Worm (Caenorhabditis elegans) whole organism, young adult: ENCODE data around the gene W10G6.1.
A peak's percentile ranks its signal among the peaks of the same experiment; 100 is the strongest.
"Not testable (repeated sequence)": the region's sequence is repeated elsewhere in the genome, so short reads cannot be mapped to it uniquely, and the experiment has no call there.

Source experiments
- B0019.2 ChIP-seq: fragments of 200-800 bp; sonication (Bioruptor generic); conservative IDR thresholded peaks from 2 replicates; pipeline ENCODE4 v1.3.6; 2022; ENCODE audit warnings: missing genetic modification reagents, missing genetic modification characterization, missing compliant biosample characterization
- B0035.1 ChIP-seq: sonication (generic microtip); optimal IDR thresholded peaks from 2 replicates; lab custom pipeline; 2016; ENCODE audit warnings: missing genetic modification characterization, mild to moderate bottlenecking, missing compliant biosample characterization, missing genotype, missing genetic modification reagents
- C06A6.2 ChIP-seq: fragments of 200-800 bp; sonication (Bioruptor generic); conservative IDR thresholded peaks from 2 replicates; pipeline ENCODE4 v1.3.6; 2022; ENCODE audit warnings: missing genetic modification characterization, missing compliant biosample characterization
- C17E4.6 ChIP-seq: fragments of 200-800 bp; sonication (Bioruptor generic); IDR thresholded peaks from 2 replicates; pipeline ENCODE4 v1.3.6; 2022; ENCODE audit warnings: missing genetic modification reagents, missing genetic modification characterization, missing compliant biosample characterization
- D2030.7 ChIP-seq: fragments of 200-800 bp; sonication (Bioruptor generic); IDR thresholded peaks from 2 replicates; pipeline ENCODE4 v1.3.6; 2022; ENCODE audit warnings: missing genetic modification reagents, missing genetic modification characterization, missing compliant biosample characterization
- F22D6.2 ChIP-seq: sonication (generic microtip); optimal IDR thresholded peaks from 2 replicates; lab custom pipeline; 2016; ENCODE audit warnings: mild to moderate bottlenecking, missing genetic modification characterization, missing compliant biosample characterization
- F33H1.4 ChIP-seq: fragments of 200-800 bp; sonication (Bioruptor generic); IDR thresholded peaks from 2 replicates; pipeline ENCODE4 v1.3.6; 2022; ENCODE audit warnings: missing genetic modification reagents, missing genetic modification characterization, missing compliant biosample characterization
- F57A8.1 ChIP-seq: fragments of 200-800 bp; sonication (Bioruptor generic); optimal IDR thresholded peaks from 2 replicates; lab custom pipeline; 2018; ENCODE audit warnings: mild to moderate bottlenecking, missing genetic modification characterization, moderate library complexity, missing compliant biosample characterization
- Y53G8AR.9 ChIP-seq: fragments of 200-800 bp; sonication (Bioruptor generic); conservative IDR thresholded peaks from 2 replicates; pipeline ENCODE4 v1.3.6; 2022; ENCODE audit warnings: missing genetic modification reagents, missing genetic modification characterization, missing compliant biosample characterization
- Y95B8A.8 ChIP-seq: fragments of 200-800 bp; sonication (Bioruptor generic); IDR thresholded peaks from 2 replicates; pipeline ENCODE4 v1.3.6; 2022; ENCODE audit warnings: missing genetic modification reagents, missing genetic modification characterization, missing compliant biosample characterization
- aptf-2 ChIP-seq: fragments of 200-800 bp; sonication (Bioruptor generic); conservative IDR thresholded peaks from 2 replicates; pipeline ENCODE4 v1.3.6; 2022; ENCODE audit warnings: missing genetic modification reagents, missing genetic modification characterization, missing compliant biosample characterization
- athp-1 ChIP-seq: sonication (generic microtip); optimal IDR thresholded peaks from 2 replicates; lab custom pipeline; 2017; ENCODE audit warnings: mild to moderate bottlenecking, missing genetic modification characterization, missing compliant biosample characterization
- attf-3 ChIP-seq: fragments of 200-800 bp; sonication (Bioruptor generic); conservative IDR thresholded peaks from 2 replicates; pipeline ENCODE4 v1.3.6; 2022; ENCODE audit warnings: missing genetic modification reagents, missing genetic modification characterization, missing compliant biosample characterization
- attf-5 ChIP-seq: fragments of 200-800 bp; sonication (Bioruptor generic); optimal IDR thresholded peaks from 2 replicates; lab custom pipeline; 2018; ENCODE audit warnings: mild to moderate bottlenecking, missing genetic modification characterization, missing compliant biosample characterization
- attf-6 ChIP-seq: fragments of 200-800 bp; sonication (Bioruptor generic); IDR thresholded peaks from 2 replicates; pipeline ENCODE4 v1.3.6; 2022; ENCODE audit warnings: missing genetic modification reagents, missing genetic modification characterization, missing compliant biosample characterization
- ccch-3 ChIP-seq: fragments of 200-800 bp; sonication (Bioruptor generic); optimal IDR thresholded peaks from 2 replicates; lab custom pipeline; 2018; ENCODE audit warnings: mild to moderate bottlenecking, missing genetic modification characterization, missing compliant biosample characterization
- dox-1 ChIP-seq: fragments of 200-800 bp; sonication (Bioruptor generic); IDR thresholded peaks from 2 replicates; pipeline ENCODE4 v1.3.6; 2022; ENCODE audit warnings: missing genetic modification reagents, missing genetic modification characterization, missing compliant biosample characterization
- gei-17 ChIP-seq: fragments of 200-800 bp; sonication (Bioruptor generic); optimal IDR thresholded peaks from 2 replicates; lab custom pipeline; 2018; ENCODE audit warnings: mild to moderate bottlenecking, missing genetic modification characterization, missing compliant biosample characterization
- hmg-1.2 ChIP-seq: fragments of 200-800 bp; sonication (Bioruptor generic); IDR thresholded peaks from 2 replicates; pipeline ENCODE4 v1.3.6; 2022; ENCODE audit warnings: missing genetic modification reagents, missing genetic modification characterization, missing compliant biosample characterization
- hsf-1 ChIP-seq: fragments of 200-800 bp; sonication (Bioruptor generic); IDR thresholded peaks from 2 replicates; pipeline ENCODE4 v1.3.6; 2022; ENCODE audit warnings: missing genetic modification reagents, missing genetic modification characterization, missing compliant biosample characterization
- let-607 ChIP-seq, 2 experiments: fragments of 200-800 bp in 1 of 2; sonication (Bioruptor generic) in 1 of 2; sonication (generic microtip) in 1 of 2; optimal IDR thresholded peaks; 2 replicates each; lab custom pipeline; 2016 to 2018; ENCODE audit warnings: mild to moderate bottlenecking in 2 of 2, missing compliant biosample characterization in 2 of 2, missing genetic modification characterization in 2 of 2, moderate library complexity in 2 of 2, missing genotype in 1 of 2
- lin-35 ChIP-seq, 3 experiments: fragments of 150-350 bp in 2 of 3; sonication (generic microtip) in 1 of 3; optimal IDR thresholded peaks; 2 replicates each; lab custom pipeline; 2014 to 2018; ENCODE audit warnings: missing biosample characterization in 3 of 3, missing genetic modification characterization in 3 of 3, missing genetic modification reagents in 3 of 3
- lin-54 ChIP-seq: fragments of 200-800 bp; sonication (Bioruptor generic); optimal IDR thresholded peaks from 2 replicates; lab custom pipeline; 2018; ENCODE audit warnings: mild to moderate bottlenecking, missing genetic modification characterization, missing compliant biosample characterization
- mes-4 ChIP-seq: sonication (generic microtip); optimal IDR thresholded peaks from 2 replicates; lab custom pipeline; 2016; ENCODE audit warnings: missing genotype, missing genetic modification characterization, missing compliant biosample characterization
- nhr-27 ChIP-seq: fragments of 200-800 bp; sonication (Bioruptor generic); optimal IDR thresholded peaks from 2 replicates; lab custom pipeline; 2018; ENCODE audit warnings: mild to moderate bottlenecking, missing genetic modification characterization, moderate library complexity, missing compliant biosample characterization
- nhr-80 ChIP-seq: sonication (generic microtip); optimal IDR thresholded peaks from 2 replicates; lab custom pipeline; 2016; ENCODE audit warnings: missing genetic modification characterization, missing compliant biosample characterization
- nhr-90 ChIP-seq: sonication (generic microtip); optimal IDR thresholded peaks from 2 replicates; lab custom pipeline; 2016; ENCODE audit warnings: missing genotype, mild to moderate bottlenecking, missing genetic modification characterization, missing compliant biosample characterization
- pbrm-1 ChIP-seq: fragments of 200-800 bp; sonication (Bioruptor generic); IDR thresholded peaks from 2 replicates; pipeline ENCODE4 v1.3.6; 2022; ENCODE audit warnings: missing genetic modification reagents, missing genetic modification characterization, missing compliant biosample characterization
- repo-1 ChIP-seq: sonication (generic microtip); optimal IDR thresholded peaks from 2 replicates; lab custom pipeline; 2017; ENCODE audit warnings: mild to moderate bottlenecking, missing genetic modification characterization, missing compliant biosample characterization
- sea-2 ChIP-seq: fragments of 200-800 bp; sonication (Bioruptor generic); IDR thresholded peaks from 2 replicates; pipeline ENCODE4 v1.3.6; 2022; ENCODE audit warnings: missing genetic modification characterization, missing compliant biosample characterization
- snpc-1.1 ChIP-seq: sonication (generic microtip); optimal IDR thresholded peaks from 2 replicates; lab custom pipeline; 2017; ENCODE audit warnings: missing genetic modification characterization, mild to moderate bottlenecking, missing compliant biosample characterization, antibody characterized with exemption, moderate library complexity, missing genotype, missing genetic modification reagents; ENCODE audit not compliant: insufficient read depth
- snpc-1.3 ChIP-seq: sonication (generic microtip); optimal IDR thresholded peaks from 2 replicates; lab custom pipeline; 2017; ENCODE audit warnings: missing genetic modification characterization, mild to moderate bottlenecking, missing compliant biosample characterization, antibody characterized with exemption, moderate library complexity, missing genotype, missing genetic modification reagents; ENCODE audit not compliant: insufficient read depth
- somi-1 ChIP-seq: fragments of 200-800 bp; sonication (Bioruptor generic); optimal IDR thresholded peaks from 2 replicates; lab custom pipeline; 2018; ENCODE audit warnings: mild to moderate bottlenecking, missing genetic modification characterization, missing compliant biosample characterization
- tbp1 ChIP-seq: fragments of 200-800 bp; sonication (Bioruptor generic); optimal IDR thresholded peaks from 2 replicates; lab custom pipeline; 2018; ENCODE audit warnings: mild to moderate bottlenecking, missing genetic modification characterization, missing compliant biosample characterization
- zim-3 ChIP-seq: sonication (generic microtip); optimal IDR thresholded peaks from 2 replicates; lab custom pipeline; 2017; ENCODE audit warnings: mild to moderate bottlenecking, missing genetic modification characterization, moderate library complexity, missing compliant biosample characterization
- ztf-26 ChIP-seq: sonication (generic microtip); optimal IDR thresholded peaks from 2 replicates; lab custom pipeline; 2017; ENCODE audit warnings: missing genetic modification characterization, missing compliant biosample characterization
- ztf-28 ChIP-seq: fragments of 200-800 bp; sonication (Bioruptor generic); IDR thresholded peaks from 2 replicates; pipeline ENCODE4 v1.3.6; 2022; ENCODE audit warnings: missing genetic modification reagents, missing genetic modification characterization, missing compliant biosample characterization
- ztf-3 ChIP-seq: fragments of 200-800 bp; sonication (Bioruptor generic); optimal IDR thresholded peaks from 2 replicates; lab custom pipeline; 2018; ENCODE audit warnings: mild to moderate bottlenecking, missing genetic modification characterization, missing compliant biosample characterization

The W10G6.1 gene

ce11 chrX:16217749-16218148 lies 27.2 kb upstream of the W10G6.1 start (continued):
- no peak for TF ChIP-seq F22D6.2

ce11 chrX:16218306-16218705 lies 26.7 kb upstream of the W10G6.1 start:
- TF ChIP-seq ztf-26 (tag; lab: Kevin White, UChicago) (no peak), nhr-80 (peak; percentile 26), let-607 (tag; optimal IDR thresholded peaks at IDR 0.05; lab: Kevin White, UChicago) (no peak), tbp1 (GFP tag; lab: Kevin White, UChicago) (no peak), hmg-1.2 (peak; percentile 66; the same call in 1 of the 2 replicates)
- TF ChIP-seq, all 124 proteins: peak for 2

- TF ChIP-seq tbp1 (GFP tag; lab: Kevin White, UChicago); athp-1 (tag; lab: Kevin White, UChicago); mes-4 (tag; lab: Kevin White, UChicago): not testable (repeated sequence)
Measured at ce11 chrX:16219710-16220109, 25.3 kb upstream of the W10G6.1 start, which contains the start of gene F23A7.3. F23A7.3 (plus strand) TSS chrX:16220010.

ce11 chrX:16228622-16229021 lies 16.4 kb upstream of the W10G6.1 start, which contains the start of gene F23A7.5:
F23A7.5 (plus strand) TSS chrX:16228922.
- no peak for TF ChIP-seq F57A8.1 (GFP tag; lab: Kevin White, UChicago)
- TF ChIP-seq pbrm-1 (GFP tag; lab: Robert Waterston, UW) = no peak
- TF ChIP-seq B0019.2 = no peak
- TF ChIP-seq snpc-1.1 (tag; lab: Kevin White, UChicago) = no peak
- no peak for TF ChIP-seq sea-2
- no peak for TF ChIP-seq ztf-28
- no peak for TF ChIP-seq C06A6.2
- TF ChIP-seq attf-6 (GFP tag; lab: Robert Waterston, UW) = no peak
- no peak for TF ChIP-seq gei-17 (GFP tag; lab: Kevin White, UChicago)
- TF ChIP-seq B0035.1 (tag; lab: Kevin White, UChicago) = no peak
- TF ChIP-seq ccch-3 (GFP tag; lab: Kevin White, UChicago) = no peak
- TF ChIP-seq D2030.7 (GFP tag; lab: Robert Waterston, UW) = no peak
- no peak for TF ChIP-seq hmg-1.2
- TF ChIP-seq, all 124 proteins: peak for 0

ce11 chrX:16240626-16241025 lies 4.4 kb upstream of the W10G6.1 start:
- no peak for TF ChIP-seq Y53G8AR.9 (GFP tag; lab: Robert Waterston, UW)
- no peak for TF ChIP-seq attf-5 (GFP tag; lab: Kevin White, UChicago)
- TF ChIP-seq aptf-2 (GFP tag; lab: Robert Waterston, UW) = no peak
- TF ChIP-seq snpc-1.3 (tag; lab: Kevin White, UChicago) = no peak
- no peak for TF ChIP-seq Y95B8A.8
- no peak for TF ChIP-seq repo-1 (tag; lab: Kevin White, UChicago)
- no peak for TF ChIP-seq dox-1 (GFP tag; lab: Robert Waterston, UW)
- no peak for TF ChIP-seq zim-3 (tag; lab: Kevin White, UChicago)
- TF ChIP-seq attf-3 (GFP tag; lab: Robert Waterston, UW) = no peak
- TF ChIP-seq somi-1 = no peak
- no peak for TF ChIP-seq ztf-3 (GFP tag; lab: Kevin White, UChicago)
- no peak for TF ChIP-seq nhr-27 (tag; lab: Kevin White, UChicago)
- TF ChIP-seq lin-54 = no peak
- no peak for TF ChIP-seq lin-35 (GFP tag; optimal IDR thresholded peaks at IDR 0.05; lab: Kevin White, UChicago)
- no peak for TF ChIP-seq C17E4.6 (GFP tag; lab: Robert Waterston, UW)
- TF ChIP-seq F33H1.4 (GFP tag; lab: Robert Waterston, UW) = no peak
- TF ChIP-seq hsf-1 (GFP tag; lab: Robert Waterston, UW) = no peak
- TF ChIP-seq nhr-90 = no peak
- no peak for TF ChIP-seq B0019.2
- no peak for TF ChIP-seq pbrm-1 (GFP tag; lab: Robert Waterston, UW)
